Worm (Caenorhabditis elegans) whole organism, L4 larva: Measurements from ENCODE around the gene lem-2.

ENCODE experiments used
- F10B5.3 ChIP-seq: sonication (generic microtip); optimal IDR thresholded peaks from 2 replicates; lab custom pipeline; 2016; ENCODE audit warnings: mild to moderate bottlenecking, missing genetic modification characterization, missing compliant biosample characterization
- F26F4.8 ChIP-seq: fragments of 200-800 bp; sonication (Bioruptor generic); conservative IDR thresholded peaks from 2 replicates; pipeline ENCODE4 v1.3.6; 2022; ENCODE audit warnings: missing genetic modification characterization, missing compliant biosample characterization
- F37D6.2 ChIP-seq: sonication (generic microtip); optimal IDR thresholded peaks from 2 replicates; lab custom pipeline; 2016; ENCODE audit warnings: mild to moderate bottlenecking, missing genetic modification characterization, missing compliant biosample characterization
- T26A8.4 ChIP-seq: fragments of 200-800 bp; sonication (Bioruptor generic); IDR thresholded peaks from 2 replicates; pipeline ENCODE4 v1.3.6; 2022; ENCODE audit warnings: missing genetic modification characterization, missing compliant biosample characterization
- Y48G9A.11 ChIP-seq: fragments of 200-800 bp; sonication (Bioruptor generic); IDR thresholded peaks from 2 replicates; pipeline ENCODE4 v1.3.6; 2022; ENCODE audit warnings: missing genetic modification reagents, missing genetic modification characterization, missing compliant biosample characterization
- Y75B8A.6 ChIP-seq: fragments of 200-800 bp; sonication (Bioruptor generic); IDR thresholded peaks from 2 replicates; pipeline ENCODE4 v1.3.6; 2022; ENCODE audit warnings: missing genetic modification reagents, missing genetic modification characterization, missing compliant biosample characterization
- arid-1 ChIP-seq: fragments of 200-800 bp; sonication (Bioruptor generic); conservative IDR thresholded peaks from 2 replicates; pipeline ENCODE4 v1.3.6; 2022; ENCODE audit warnings: missing genetic modification reagents, missing genetic modification characterization, missing compliant biosample characterization
- attf-4 ChIP-seq: sonication (generic microtip); optimal IDR thresholded peaks from 3 replicates; lab custom pipeline; 2017; ENCODE audit warnings: missing biosample characterization, missing genetic modification characterization
- ceh-20 ChIP-seq: fragments of 200-800 bp; sonication (Bioruptor generic); IDR thresholded peaks from 2 replicates; pipeline ENCODE4 v1.3.6; 2022; ENCODE audit warnings: missing genetic modification reagents, missing genetic modification characterization, missing compliant biosample characterization
- ceh-28 ChIP-seq: fragments of 150-350 bp; optimal IDR thresholded peaks from 2 replicates; lab custom pipeline; 2014; ENCODE audit warnings: missing biosample characterization, missing genetic modification reagents, missing genetic modification characterization
- daf-12 ChIP-seq: fragments of 150-350 bp; optimal IDR thresholded peaks from 2 replicates; lab custom pipeline; 2014; ENCODE audit warnings: missing biosample characterization, missing genetic modification reagents, missing genetic modification characterization
- daf-16 ChIP-seq, 3 experiments: sonication (generic microtip); optimal IDR thresholded peaks; 2 replicates each; lab custom pipeline; 2016 to 2017; ENCODE audit warnings: missing genetic modification characterization in 3 of 3, missing genetic modification reagents in 3 of 3, mild to moderate bottlenecking in 2 of 3, missing compliant biosample characterization in 2 of 3, missing biosample characterization in 1 of 3, moderate library complexity in 1 of 3
- dmd-6 ChIP-seq: fragments of 200-800 bp; sonication (Bioruptor generic); IDR thresholded peaks from 2 replicates; pipeline ENCODE4 v1.3.6; 2022; ENCODE audit warnings: missing genetic modification reagents, missing genetic modification characterization, missing compliant biosample characterization
- dpl-1 ChIP-seq: fragments of 150-350 bp; optimal IDR thresholded peaks from 2 replicates; lab custom pipeline; 2014; ENCODE audit warnings: missing biosample characterization, missing genetic modification reagents, missing genetic modification characterization
- duxl-1 ChIP-seq: sonication (generic microtip); optimal IDR thresholded peaks from 2 replicates; lab custom pipeline; 2016; ENCODE audit warnings: mild to moderate bottlenecking, missing genetic modification characterization, moderate library complexity, missing compliant biosample characterization; ENCODE audit not compliant: poor library complexity
- dve-1 ChIP-seq: sonication (generic microtip); optimal IDR thresholded peaks from 2 replicates; lab custom pipeline; 2017; ENCODE audit warnings: antibody characterized with exemption, mild to moderate bottlenecking, missing genetic modification characterization, missing compliant biosample characterization; ENCODE audit not compliant: insufficient read depth
- egl-43 ChIP-seq: fragments of 200-800 bp; sonication (Bioruptor generic); IDR thresholded peaks from 2 replicates; pipeline ENCODE4 v1.3.6; 2022; ENCODE audit warnings: missing genetic modification reagents, missing genetic modification characterization, missing compliant biosample characterization
- fkh-10 ChIP-seq: fragments of 150-350 bp; optimal IDR thresholded peaks from 2 replicates; lab custom pipeline; 2014; ENCODE audit warnings: missing biosample characterization, missing genetic modification reagents, missing genetic modification characterization
- gei-8 ChIP-seq: fragments of 200-800 bp; sonication (Bioruptor generic); optimal IDR thresholded peaks from 2 replicates; lab custom pipeline; 2018; ENCODE audit warnings: mild to moderate bottlenecking, missing genetic modification characterization, missing compliant biosample characterization
- hlh-11 ChIP-seq: fragments of 200-800 bp; sonication (Bioruptor generic); optimal IDR thresholded peaks from 2 replicates; lab custom pipeline; 2018; ENCODE audit warnings: mild to moderate bottlenecking, missing genetic modification characterization, missing compliant biosample characterization
- hlh-30 ChIP-seq: sonication (generic microtip); optimal IDR thresholded peaks from 2 replicates; lab custom pipeline; 2017; ENCODE audit warnings: antibody characterized with exemption, mild to moderate bottlenecking, missing genetic modification characterization, missing compliant biosample characterization; ENCODE audit not compliant: insufficient read depth
- hmg-1.1 ChIP-seq: fragments of 200-800 bp; sonication (Bioruptor generic); IDR thresholded peaks from 2 replicates; pipeline ENCODE4 v1.3.6; 2022; ENCODE audit warnings: missing genetic modification reagents, missing genetic modification characterization, missing compliant biosample characterization
- lim-7 ChIP-seq: fragments of 200-800 bp; sonication (Bioruptor generic); IDR thresholded peaks from 2 replicates; pipeline ENCODE4 v1.3.6; 2022; ENCODE audit warnings: missing genetic modification characterization, missing compliant biosample characterization
- lin-1 ChIP-seq: fragments of 200-800 bp; sonication (Bioruptor generic); IDR thresholded peaks from 2 replicates; pipeline ENCODE4 v1.3.6; 2022; ENCODE audit warnings: missing genetic modification reagents, missing genetic modification characterization, missing compliant biosample characterization
- lir-3 ChIP-seq: sonication (generic microtip); optimal IDR thresholded peaks from 2 replicates; lab custom pipeline; 2016; ENCODE audit warnings: mild to moderate bottlenecking, missing genetic modification characterization, missing compliant biosample characterization
- mep-1 ChIP-seq: fragments of 150-350 bp; sonication (generic microtip); optimal IDR thresholded peaks from 3 replicates; lab custom pipeline; 2014; ENCODE audit warnings: missing biosample characterization, missing genetic modification characterization
- mes-2 ChIP-seq: sonication (generic microtip); optimal IDR thresholded peaks from 2 replicates; lab custom pipeline; 2016; ENCODE audit warnings: missing genotype, mild to moderate bottlenecking, missing genetic modification characterization, missing compliant biosample characterization; ENCODE audit not compliant: poor library complexity, severe bottlenecking
- nhr-10 ChIP-seq: fragments of 150-350 bp; optimal IDR thresholded peaks from 2 replicates; lab custom pipeline; 2014; ENCODE audit warnings: missing biosample characterization, missing genetic modification characterization
- nhr-11 ChIP-seq: fragments of 150-350 bp; optimal IDR thresholded peaks from 2 replicates; lab custom pipeline; 2014; ENCODE audit warnings: missing biosample characterization, missing genetic modification characterization
- nhr-111 ChIP-seq: fragments of 200-800 bp; sonication (Bioruptor generic); optimal IDR thresholded peaks from 2 replicates; lab custom pipeline; 2018; ENCODE audit warnings: mild to moderate bottlenecking, missing genetic modification characterization, missing compliant biosample characterization
- nhr-25 ChIP-seq: sonication (generic microtip); optimal IDR thresholded peaks from 2 replicates; lab custom pipeline; 2017; ENCODE audit warnings: missing genetic modification characterization, mild to moderate bottlenecking, missing compliant biosample characterization, antibody characterized with exemption, moderate library complexity, borderline replicate concordance; ENCODE audit not compliant: insufficient read depth
- nhr-28 ChIP-seq: fragments of 150-350 bp; optimal IDR thresholded peaks from 2 replicates; lab custom pipeline; 2014; ENCODE audit warnings: missing biosample characterization, missing genetic modification characterization
- nhr-42 ChIP-seq: fragments of 200-800 bp; sonication (Bioruptor generic); IDR thresholded peaks from 2 replicates; pipeline ENCODE4 v1.3.6; 2022; ENCODE audit warnings: missing genetic modification characterization, missing compliant biosample characterization
- pha-4 ChIP-seq, 2 experiments: fragments of 150-350 bp in 1 of 2; fragments of 200-800 bp in 1 of 2; sonication (Bioruptor generic) in 1 of 2; IDR thresholded peaks in 1 of 2; optimal IDR thresholded peaks in 1 of 2; 2 replicates each; pipeline versions ENCODE4 v1.3.6 to Lab custom; 2014 to 2022; ENCODE audit warnings: missing genetic modification characterization in 2 of 2, missing genetic modification reagents in 2 of 2, missing biosample characterization in 1 of 2, missing compliant biosample characterization in 1 of 2
- rbr-2 ChIP-seq: sonication (generic microtip); optimal IDR thresholded peaks from 2 replicates; lab custom pipeline; 2016; ENCODE audit warnings: missing genotype, missing genetic modification characterization, missing compliant biosample characterization
- saeg-2 ChIP-seq: fragments of 200-800 bp; sonication (Bioruptor generic); IDR thresholded peaks from 2 replicates; pipeline ENCODE4 v1.3.6; 2022; ENCODE audit warnings: missing genetic modification reagents, missing genetic modification characterization, missing compliant biosample characterization
- sdz-12 ChIP-seq: fragments of 200-800 bp; sonication (Bioruptor generic); optimal IDR thresholded peaks from 2 replicates; lab custom pipeline; 2018; ENCODE audit warnings: mild to moderate bottlenecking, missing genetic modification characterization, missing compliant biosample characterization
- set-16 ChIP-seq: fragments of 200-800 bp; sonication (Bioruptor generic); IDR thresholded peaks from 2 replicates; pipeline ENCODE4 v1.3.6; 2022; ENCODE audit warnings: missing genetic modification reagents, missing genetic modification characterization, missing compliant biosample characterization
- snpc-1.2 ChIP-seq: fragments of 200-800 bp; sonication (Bioruptor generic); IDR thresholded peaks from 2 replicates; pipeline ENCODE4 v1.3.6; 2022; ENCODE audit warnings: missing genetic modification reagents, missing genetic modification characterization, missing compliant biosample characterization
- snpc-4 ChIP-seq: fragments of 150-350 bp; optimal IDR thresholded peaks from 2 replicates; lab custom pipeline; 2014; ENCODE audit warnings: missing biosample characterization, missing genetic modification characterization
- spr-3 ChIP-seq: fragments of 200-800 bp; sonication (Bioruptor generic); optimal IDR thresholded peaks from 2 replicates; lab custom pipeline; 2018; ENCODE audit warnings: mild to moderate bottlenecking, missing genetic modification characterization, missing compliant biosample characterization
- tag-97 ChIP-seq: fragments of 200-800 bp; sonication (Bioruptor generic); IDR thresholded peaks from 2 replicates; pipeline ENCODE4 v1.3.6; 2022; ENCODE audit warnings: missing genetic modification characterization, missing compliant biosample characterization
- tra-1 ChIP-seq: fragments of 200-800 bp; sonication (Bioruptor generic); IDR thresholded peaks from 2 replicates; pipeline ENCODE4 v1.3.6; 2022; ENCODE audit warnings: missing genetic modification reagents, missing genetic modification characterization, missing compliant biosample characterization
- unc-130 ChIP-seq: sonication (generic microtip); optimal IDR thresholded peaks from 2 replicates; lab custom pipeline; 2016; ENCODE audit warnings: missing genetic modification reagents, missing genetic modification characterization, missing compliant biosample characterization
- unc-39 ChIP-seq: sonication (generic microtip); optimal IDR thresholded peaks from 2 replicates; lab custom pipeline; 2017; ENCODE audit warnings: missing biosample characterization, missing genetic modification characterization
- vab-7 ChIP-seq: fragments of 200-800 bp; sonication (Bioruptor generic); IDR thresholded peaks from 2 replicates; pipeline ENCODE4 v1.3.6; 2022; ENCODE audit warnings: missing genetic modification reagents, missing genetic modification characterization, missing compliant biosample characterization
- zfp-3 ChIP-seq: fragments of 200-800 bp; sonication (Bioruptor generic); conservative IDR thresholded peaks from 2 replicates; pipeline ENCODE4 v1.3.6; 2022; ENCODE audit warnings: missing genetic modification reagents, missing genetic modification characterization, missing compliant biosample characterization
- zip-2 ChIP-seq: fragments of 150-350 bp; optimal IDR thresholded peaks from 2 replicates; lab custom pipeline; 2014; ENCODE audit warnings: missing biosample characterization, missing genetic modification characterization

Gene lem-2

ce11 chrII:14018192-14018591, 45.1 kb upstream of the lem-2 start (continued):
- TF ChIP-seq mes-2 (tag; lab: Kevin White, UChicago): peak; percentile 73
- TF ChIP-seq T26A8.4: peak; percentile 87
- peak; percentile 65 for TF ChIP-seq nhr-25 (tag; lab: Kevin White, UChicago)
- peak; percentile 82 for TF ChIP-seq mep-1 (tag; lab: Kevin White, UChicago)
- no peak for TF ChIP-seq ceh-28 (tag; lab: Kevin White, UChicago)
- peak; percentile 84 for TF ChIP-seq duxl-1 (tag; lab: Kevin White, UChicago)
- no peak for TF ChIP-seq attf-4 (tag; lab: Kevin White, UChicago)
- TF ChIP-seq nhr-11 (tag; lab: Kevin White, UChicago): peak; percentile 15
- TF ChIP-seq lir-3 (tag; lab: Kevin White, UChicago): peak; percentile 35
- TF ChIP-seq nhr-111 (GFP tag; lab: Kevin White, UChicago): peak; percentile 19
- peak; percentile 63 for TF ChIP-seq dpl-1 (GFP tag; lab: Kevin White, UChicago)
- no peak for TF ChIP-seq F26F4.8 (GFP tag; lab: Robert Waterston, UW)
- no peak for TF ChIP-seq nhr-10 (tag; lab: Kevin White, UChicago)
- TF ChIP-seq lim-7 (GFP tag; lab: Robert Waterston, UW): 0 out of 2 replicates have a peak, but pooled peaks have one; percentile 28
- TF ChIP-seq spr-3 (GFP tag; lab: Kevin White, UChicago): peak; percentile 77
- TF ChIP-seq snpc-4 (tag; lab: Kevin White, UChicago): peak; percentile 98
- peak; percentile 64; the same call in 1 of the 2 replicates for TF ChIP-seq zfp-3
- peak; percentile 28 for TF ChIP-seq nhr-28 (tag; lab: Kevin White, UChicago)
- peak; percentile 78 for TF ChIP-seq dmd-6
- peak; percentile 66 for TF ChIP-seq pha-4 (GFP tag; IDR thresholded peaks at IDR 0.05; lab: Robert Waterston, UW)
- TF ChIP-seq pha-4 (tag; optimal IDR thresholded peaks at IDR 0.05; lab: Kevin White, UChicago): no peak
- peak; percentile 69 for TF ChIP-seq snpc-1.2 (GFP tag; lab: Robert Waterston, UW)
- TF ChIP-seq hlh-30 (tag; lab: Kevin White, UChicago): peak; percentile 81
- TF ChIP-seq F10B5.3 (tag; lab: Kevin White, UChicago): peak; percentile 80
- peak; percentile 70; the same call in 1 of the 2 replicates for TF ChIP-seq ceh-20
- peak; percentile 66 for TF ChIP-seq rbr-2 (tag; lab: Kevin White, UChicago)
- TF ChIP-seq daf-12: no peak
- peak; percentile 71 for TF ChIP-seq unc-130
- peak; percentile 96 for TF ChIP-seq dve-1 (tag; lab: Kevin White, UChicago)
- TF ChIP-seq saeg-2 (GFP tag; lab: Robert Waterston, UW): 0 out of 2 replicates have a peak, but pooled peaks have one; percentile 69
- TF ChIP-seq tra-1: peak; percentile 8; the same call in 1 of the 2 replicates
- peak; percentile 53 for TF ChIP-seq set-16
- TF ChIP-seq tag-97 (GFP tag; lab: Robert Waterston, UW): no peak
- no peak for TF ChIP-seq Y75B8A.6 (GFP tag; lab: Robert Waterston, UW)
- TF ChIP-seq gei-8 (GFP tag; lab: Kevin White, UChicago): peak; percentile 45
- TF ChIP-seq nhr-42 (GFP tag; lab: Robert Waterston, UW): peak; percentile 89; the same call in 1 of the 2 replicates
- TF ChIP-seq hlh-11: peak; percentile 84
- peak; percentile 81; the same call in 1 of the 2 replicates for TF ChIP-seq egl-43 (GFP tag; lab: Robert Waterston, UW)
- no peak for TF ChIP-seq unc-39
- peak; percentile 84 for TF ChIP-seq arid-1 (GFP tag; lab: Robert Waterston, UW)
- TF ChIP-seq daf-16 (GFP tag; optimal IDR thresholded peaks at IDR 0.05; lab: Kevin White, UChicago): peak; percentile 65 to 68
- TF ChIP-seq daf-16 (tag; optimal IDR thresholded peaks at IDR 0.05; lab: Kevin White, UChicago): peak; percentile 88
- TF ChIP-seq lin-1: peak; percentile 53; the same call in 1 of the 2 replicates
- TF ChIP-seq zip-2 (tag; lab: Kevin White, UChicago): peak; percentile 56
- TF ChIP-seq fkh-10 (GFP tag; lab: Kevin White, UChicago): no peak
- peak; percentile 70 for TF ChIP-seq Y48G9A.11 (GFP tag; lab: Robert Waterston, UW)
- peak; percentile 49 for TF ChIP-seq sdz-12 (GFP tag; lab: Kevin White, UChicago)
- TF ChIP-seq F37D6.2 (tag; lab: Kevin White, UChicago): peak; percentile 7
- TF ChIP-seq vab-7: peak; percentile 44; the same call in 1 of the 2 replicates
- peak; percentile 81 for TF ChIP-seq hmg-1.1 (GFP tag; lab: Robert Waterston, UW)
